Worm (Caenorhabditis elegans): ENCODE data around the gene B0303.14.

B0303.14 gene

ce11 chrIII:8685590-8686240 lies 30.3 kb downstream of the B0303.14 start:
- no peak for TF ChIP-seq F16B12.6 (tag; optimal IDR thresholded peaks at IDR 0.05)
- TF ChIP-seq fkh-10 (GFP tag; optimal IDR thresholded peaks at IDR 0.05) = no peak
- no peak for TF ChIP-seq ets-5 (GFP tag; IDR thresholded peaks at IDR 0.05)
- TF ChIP-seq efl-3 (GFP tag; optimal IDR thresholded peaks at IDR 0.05) = no peak
- no peak for TF ChIP-seq vab-15 (tag; optimal IDR thresholded peaks at IDR 0.05)
- TF ChIP-seq elt-3 (tag; optimal IDR thresholded peaks at IDR 0.05) = no peak
- TF ChIP-seq nhr-237 (tag; optimal IDR thresholded peaks at IDR 0.05) = no peak
- TF ChIP-seq nhr-77 (tag; optimal IDR thresholded peaks at IDR 0.05) = no peak
- no peak for TF ChIP-seq hlh-17 (GFP tag; optimal IDR thresholded peaks at IDR 0.05; ENCODE audit: borderline replicate concordance)
- TF ChIP-seq jun-1 (tag; optimal IDR thresholded peaks at IDR 0.05) = no peak
- no peak for TF ChIP-seq ceh-8 (GFP tag; optimal IDR thresholded peaks at IDR 0.05)
- TF ChIP-seq zag-1 (tag; optimal IDR thresholded peaks at IDR 0.05) = no peak
- no peak for TF ChIP-seq zip-4 (GFP tag; optimal IDR thresholded peaks at IDR 0.05)
- no peak for TF ChIP-seq sox-4 (tag; optimal IDR thresholded peaks at IDR 0.05)
- TF ChIP-seq ztf-11 (tag; optimal IDR thresholded peaks at IDR 0.05) = no peak
- no peak for TF ChIP-seq skn-1 (tag; optimal IDR thresholded peaks at IDR 0.05)
- no peak for TF ChIP-seq nhr-12 (tag; optimal IDR thresholded peaks at IDR 0.05)

- peak in 1 of 2 experiments; percentile 10 for TF ChIP-seq efl-1 (optimal IDR thresholded peaks at IDR 0.05)
- no peak for TF ChIP-seq efl-1 (GFP tag; optimal IDR thresholded peaks at IDR 0.05 in 1 of 2)
- TF ChIP-seq snu-23 (GFP tag; optimal IDR thresholded peaks at IDR 0.05) = peak; percentile 12
- TF ChIP-seq nhr-12 (tag; optimal IDR thresholded peaks at IDR 0.05) = no peak
- no peak for TF ChIP-seq swsn-7 (tag; optimal IDR thresholded peaks at IDR 0.05)
- TF ChIP-seq ztf-11 (tag; optimal IDR thresholded peaks at IDR 0.05) = no peak
- no peak for TF ChIP-seq skn-1 (tag; optimal IDR thresholded peaks at IDR 0.05)
- peak; percentile 59 for TF ChIP-seq lin-14 (GFP tag; optimal IDR thresholded peaks at IDR 0.05)
- no peak for TF ChIP-seq ets-5 (GFP tag; IDR thresholded peaks at IDR 0.05)
- no peak for TF ChIP-seq lin-39 (tag; optimal IDR thresholded peaks at IDR 0.05)
- no peak for TF ChIP-seq efl-3 (GFP tag; optimal IDR thresholded peaks at IDR 0.05)
- TF ChIP-seq nhr-47 (tag; optimal IDR thresholded peaks at IDR 0.05) = no peak
- TF ChIP-seq nhr-20 (tag; optimal IDR thresholded peaks at IDR 0.05) = no peak
- TF ChIP-seq nhr-71 (tag; optimal IDR thresholded peaks at IDR 0.05) = peak; percentile 36
- no peak for TF ChIP-seq lsy-2 (tag; optimal IDR thresholded peaks at IDR 0.05)
- peak; percentile 57 for TF ChIP-seq rnt-1 (tag; optimal IDR thresholded peaks at IDR 0.05)
- TF ChIP-seq dsc-1 (tag; optimal IDR thresholded peaks at IDR 0.05) = no peak
Measured at ce11 chrIII:8684421-8684820, 31.6 kb downstream of the B0303.14 start, which contains the start of gene anmt-1. anmt-1 (plus strand) TSS chrIII:8684808.

ce11 chrIII:8683679-8684263 lies 32.2 kb downstream of the B0303.14 start, which contains the start of gene fli-1:
fli-1 (minus strand) TSS chrIII:8683736.
- no peak for TF ChIP-seq tlp-1 (tag; optimal IDR thresholded peaks at IDR 0.05)
- TF ChIP-seq fkh-8 (tag; optimal IDR thresholded peaks at IDR 0.05) = peak; percentile 11
- TF ChIP-seq lin-35 (GFP tag; optimal IDR thresholded peaks at IDR 0.05) = peak in 1 of 2 experiments; percentile 32
- TF ChIP-seq egl-13 (tag; optimal IDR thresholded peaks at IDR 0.05) = no peak
- TF ChIP-seq C04F5.9 (tag; optimal IDR thresholded peaks at IDR 0.05) = no peak
- no peak for TF ChIP-seq isw-1 (GFP tag; IDR thresholded peaks at IDR 0.05)
- TF ChIP-seq nhr-47 (tag; optimal IDR thresholded peaks at IDR 0.05) = peak; percentile 45
- TF ChIP-seq ceh-90 (tag; optimal IDR thresholded peaks at IDR 0.05) = peak; percentile 60
- no peak for TF ChIP-seq pqm-1 (tag; optimal IDR thresholded peaks at IDR 0.05)
- no peak for TF ChIP-seq C34B4.2 (tag; optimal IDR thresholded peaks at IDR 0.05)
- no peak for TF ChIP-seq ceh-8 (GFP tag; optimal IDR thresholded peaks at IDR 0.05)
- no peak for TF ChIP-seq ceh-63 (GFP tag; optimal IDR thresholded peaks at IDR 0.05)
- TF ChIP-seq ama-1 (optimal IDR thresholded peaks at IDR 0.05) = no peak
- TF ChIP-seq unc-86 (tag; optimal IDR thresholded peaks at IDR 0.05) = no peak
- no peak for TF ChIP-seq nhr-76 (tag; optimal IDR thresholded peaks at IDR 0.05)
- peak; percentile 22 for TF ChIP-seq blmp-1 (tag; optimal IDR thresholded peaks at IDR 0.05)
- TF ChIP-seq sup-37 (GFP tag; optimal IDR thresholded peaks at IDR 0.05) = no peak
- TF ChIP-seq jun-1 (tag; optimal IDR thresholded peaks at IDR 0.05) = no peak
- TF ChIP-seq lsy-2 (tag; optimal IDR thresholded peaks at IDR 0.05) = peak; percentile 7 to 33
- TF ChIP-seq mep-1 (tag; optimal IDR thresholded peaks at IDR 0.05) = peak; percentile 44
- TF ChIP-seq irx-1 (tag; optimal IDR thresholded peaks at IDR 0.05) = no peak
- no peak for TF ChIP-seq C16A3.4 (tag; optimal IDR thresholded peaks at IDR 0.05)
- TF ChIP-seq tbx-2 (tag; optimal IDR thresholded peaks at IDR 0.05) = no peak
- TF ChIP-seq nhr-12 (tag; optimal IDR thresholded peaks at IDR 0.05) = no peak
- TF ChIP-seq nhr-90 (tag; optimal IDR thresholded peaks at IDR 0.05; ENCODE audit: poor library complexity) = peak; percentile 35
- TF ChIP-seq nhr-28 (tag; optimal IDR thresholded peaks at IDR 0.05) = no peak

Data from whole organism, L1 larva.